Fruit fly (Drosophila melanogaster) whole organism, wandering third instar larva: Measurements from ENCODE around the gene nuf.

Source experiments
- Abd-B ChIP-seq: fragments of >200 bp; optimal IDR thresholded peaks from 2 replicates; lab custom pipeline; 2017; ENCODE audit warnings: missing biosample characterization, missing genetic modification characterization
- CG32264 ChIP-seq: fragments of 200-800 bp; sonication (Bioruptor generic); optimal IDR thresholded peaks from 2 replicates; lab custom pipeline; 2016; ENCODE audit warnings: missing biosample characterization, missing genetic modification characterization
- CG9705 ChIP-seq: fragments of 200-800 bp; sonication (Bioruptor generic); optimal IDR thresholded peaks from 2 replicates; lab custom pipeline; 2018; ENCODE audit warnings: missing biosample characterization, mild to moderate bottlenecking, missing genetic modification characterization
- CrebA ChIP-seq: fragments of 200-800 bp; sonication (Bioruptor generic); optimal IDR thresholded peaks from 2 replicates; lab custom pipeline; 2016; ENCODE audit warnings: missing biosample characterization, mild to moderate bottlenecking, missing genetic modification characterization, borderline replicate concordance
- Dfd ChIP-seq: fragments of >200 bp; optimal IDR thresholded peaks from 2 replicates; lab custom pipeline; 2017; ENCODE audit warnings: missing biosample characterization, missing genetic modification characterization
- Dif ChIP-seq: fragments of 200-275, 200-300 bp; sonication (Bioruptor generic); optimal IDR thresholded peaks from 2 replicates; lab custom pipeline; 2018; ENCODE audit warnings: missing biosample characterization, missing genetic modification characterization; ENCODE audit not compliant: partially characterized antibody
- HLH106 ChIP-seq: fragments of 200-800 bp; optimal IDR thresholded peaks from 3 replicates; lab custom pipeline; 2019; ENCODE audit warnings: missing biosample characterization, mild to moderate bottlenecking, missing genetic modification characterization, moderate library complexity
- Hnf4 ChIP-seq: fragments of 200-800 bp; sonication (Bioruptor generic); optimal IDR thresholded peaks from 2 replicates; lab custom pipeline; 2016; ENCODE audit warnings: missing biosample characterization, mild to moderate bottlenecking, missing genetic modification characterization
- Hr78 ChIP-seq: fragments of >200 bp; optimal IDR thresholded peaks from 2 replicates; lab custom pipeline; 2017; ENCODE audit warnings: missing biosample characterization, missing genetic modification characterization
- Hr83 ChIP-seq: fragments of 200-300 bp; sonication (Bioruptor generic); optimal IDR thresholded peaks from 2 replicates; lab custom pipeline; 2016; ENCODE audit warnings: missing biosample characterization, mild to moderate bottlenecking, missing genetic modification characterization, moderate library complexity; ENCODE audit not compliant: poor library complexity, severe bottlenecking
- Jra ChIP-seq: sonication (Bioruptor generic); optimal IDR thresholded peaks from 2 replicates; lab custom pipeline; 2016; ENCODE audit warnings: missing biosample characterization, missing genetic modification characterization
- Mio ChIP-seq: sonication (Bioruptor generic); optimal IDR thresholded peaks from 2 replicates; lab custom pipeline; 2016; ENCODE audit warnings: missing biosample characterization, missing genetic modification characterization
- Myc ChIP-seq: fragments of >200 bp; optimal IDR thresholded peaks from 2 replicates; lab custom pipeline; 2017
- N ChIP-seq: fragments of >200 bp; optimal IDR thresholded peaks from 2 replicates; lab custom pipeline; 2018; ENCODE audit warnings: missing biosample characterization, missing external identifiers, missing genetic modification characterization
- Sp1 ChIP-seq: fragments of 200-800 bp; sonication (Bioruptor generic); optimal IDR thresholded peaks from 3 replicates; lab custom pipeline; 2019; ENCODE audit warnings: missing biosample characterization, mild to moderate bottlenecking, missing genetic modification characterization, moderate library complexity
- Vsx2 ChIP-seq: fragments of 200-300, 225-300 bp; sonication (Bioruptor generic); optimal IDR thresholded peaks from 2 replicates; lab custom pipeline; 2018; ENCODE audit warnings: missing biosample characterization, missing genetic modification characterization; ENCODE audit not compliant: partially characterized antibody
- br ChIP-seq: fragments of 200-800 bp; sonication (Bioruptor generic); optimal IDR thresholded peaks from 2 replicates; lab custom pipeline; 2016; ENCODE audit warnings: missing biosample characterization, missing genetic modification characterization
- brk ChIP-seq: fragments of 200-800 bp; sonication (Bioruptor generic); optimal IDR thresholded peaks from 2 replicates; lab custom pipeline; 2016; ENCODE audit warnings: missing biosample characterization, mild to moderate bottlenecking, missing genetic modification characterization
- dl ChIP-seq, 2 experiments: fragments of 175-275, 200-275 bp in 1 of 2; fragments of 200-275 bp in 1 of 2; sonication (Bioruptor generic); optimal IDR thresholded peaks; lab custom pipeline; 2018; ENCODE audit warnings: mild to moderate bottlenecking in 2 of 2, missing biosample characterization in 2 of 2, missing genetic modification characterization in 2 of 2, moderate library complexity in 2 of 2; ENCODE audit not compliant: partially characterized antibody in 2 of 2, insufficient read depth in 1 of 2
- dmrt93B ChIP-seq: fragments of 200-800 bp; sonication (Bioruptor generic); optimal IDR thresholded peaks from 2 replicates; lab custom pipeline; 2018; ENCODE audit warnings: missing biosample characterization, mild to moderate bottlenecking, missing genetic modification characterization
- dsf ChIP-seq: sonication (Bioruptor generic); optimal IDR thresholded peaks from 2 replicates; lab custom pipeline; 2016; ENCODE audit warnings: missing biosample characterization, missing genetic modification characterization, borderline replicate concordance
- ey ChIP-seq: fragments of 200-800 bp; sonication (Bioruptor generic); optimal IDR thresholded peaks from 2 replicates; lab custom pipeline; 2016; ENCODE audit warnings: missing biosample characterization, missing genetic modification characterization
- foxo ChIP-seq, 2 experiments: fragments of 200-800 bp; sonication (Bioruptor generic); optimal IDR thresholded peaks; 2 replicates in 1 of 2; 3 replicates in 1 of 2; lab custom pipeline; 2016 to 2017; ENCODE audit warnings: missing biosample characterization in 2 of 2, missing genetic modification characterization in 2 of 2
- fru ChIP-seq: fragments of 200-800 bp; sonication (Bioruptor generic); optimal IDR thresholded peaks from 3 replicates; lab custom pipeline; 2016; ENCODE audit warnings: missing biosample characterization, mild to moderate bottlenecking, missing genetic modification characterization
- h ChIP-seq: fragments of 200-800 bp; sonication (Bioruptor generic); optimal IDR thresholded peaks from 3 replicates; lab custom pipeline; 2016; ENCODE audit warnings: missing biosample characterization, mild to moderate bottlenecking, missing genetic modification characterization
- jim ChIP-seq: fragments of 175-275, 200-325 bp; sonication (Bioruptor generic); optimal IDR thresholded peaks from 2 replicates; lab custom pipeline; 2016; ENCODE audit warnings: missing biosample characterization, mild to moderate bottlenecking, missing genetic modification characterization
- lola ChIP-seq: fragments of >200 bp; optimal IDR thresholded peaks from 2 replicates; lab custom pipeline; 2017; ENCODE audit warnings: missing biosample characterization, missing genetic modification characterization
- pan ChIP-seq: fragments of >200 bp; optimal IDR thresholded peaks from 2 replicates; lab custom pipeline; 2017
- psq ChIP-seq: fragments of 200-800 bp; sonication (Bioruptor generic); optimal IDR thresholded peaks from 3 replicates; lab custom pipeline; 2017; ENCODE audit warnings: missing biosample characterization, mild to moderate bottlenecking, missing genetic modification characterization, moderate library complexity
- rgr ChIP-seq: fragments of 200-800 bp; sonication (Bioruptor generic); optimal IDR thresholded peaks from 3 replicates; lab custom pipeline; 2016; ENCODE audit warnings: missing biosample characterization, mild to moderate bottlenecking, missing genetic modification characterization
- sv ChIP-seq: fragments of 200-800 bp; sonication (Bioruptor generic); optimal IDR thresholded peaks from 3 replicates; lab custom pipeline; 2016; ENCODE audit warnings: missing biosample characterization, missing genetic modification characterization
- tai ChIP-seq: sonication (Bioruptor generic); optimal IDR thresholded peaks from 2 replicates; lab custom pipeline; 2016; ENCODE audit warnings: missing biosample characterization, missing genetic modification characterization
- usp ChIP-seq: fragments of >200 bp; optimal IDR thresholded peaks from 2 replicates; lab custom pipeline; 2017; ENCODE audit warnings: missing biosample characterization, missing genetic modification characterization
- woc ChIP-seq: sonication (Bioruptor generic); optimal IDR thresholded peaks from 2 replicates; lab custom pipeline; 2016; ENCODE audit warnings: missing biosample characterization, mild to moderate bottlenecking, missing genetic modification characterization

The nuf gene

DNA sequence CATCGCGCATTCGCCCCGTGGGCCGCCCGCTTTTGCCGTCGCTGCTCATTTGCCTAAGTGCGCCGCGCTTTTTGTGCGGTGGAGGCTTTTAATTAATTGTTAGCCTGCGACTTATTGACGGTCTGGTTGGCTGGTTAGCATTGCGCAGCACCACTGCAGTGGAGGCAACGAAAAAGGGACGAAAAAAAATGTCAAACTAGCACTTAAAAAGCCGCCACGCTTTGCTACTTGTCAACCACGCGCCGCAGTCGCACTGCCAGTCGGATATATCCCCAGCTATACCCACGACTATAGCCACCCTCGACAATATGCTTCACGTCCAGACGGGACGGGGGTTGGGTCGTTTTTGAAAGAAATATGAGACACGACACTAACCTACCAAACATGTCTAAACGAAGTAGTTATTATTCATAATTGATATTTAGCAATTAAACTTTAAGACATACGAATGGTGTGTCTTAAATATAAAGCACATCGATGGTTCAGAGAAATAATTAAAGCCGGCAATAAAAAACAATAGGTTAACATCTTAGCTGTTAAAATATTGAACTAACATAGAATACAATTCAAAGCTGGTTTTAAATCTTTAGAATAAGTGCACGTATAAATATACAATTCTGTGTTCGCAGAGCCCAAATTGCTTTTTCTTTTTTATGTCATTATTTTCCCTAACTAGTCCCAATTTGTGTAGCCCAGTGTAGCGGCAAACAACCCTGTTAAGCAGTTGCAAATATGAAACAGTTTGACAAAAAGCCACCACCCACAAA lies 18.3 kb upstream of the nuf start:
- TF ChIP-seq h (no peak), psq (GFP tag; lab: Kevin White, UChicago) (no peak), tai (GFP tag; lab: Kevin White, UChicago) (no peak), Jra (no peak), dmrt93B (GFP tag; lab: Kevin White, UChicago) (no peak), CrebA (GFP tag; lab: Kevin White, UChicago) (no peak), sv (no peak), ey (GFP tag; lab: Kevin White, UChicago) (no peak), foxo (GFP tag; optimal IDR thresholded peaks at IDR 0.05; lab: Kevin White, UChicago) (peak in 1 of 2 experiments; percentile 14), Sp1 (GFP tag; lab: Kevin White, UChicago) (peak; percentile 26), Hr83 (GFP tag; lab: Kevin White, UChicago) (no peak), br (GFP tag; lab: Kevin White, UChicago) (no peak), Abd-B (GFP tag; lab: Kevin White, UChicago) (no peak), N (no peak), jim (GFP tag; lab: Kevin White, UChicago) (no peak), HLH106 (tag; lab: Kevin White, UChicago) (peak; percentile 7), Dfd (GFP tag; lab: Kevin White, UChicago) (no peak), usp (GFP tag; lab: Kevin White, UChicago) (no peak), Hr78 (GFP tag; lab: Kevin White, UChicago) (no peak), fru (GFP tag; lab: Kevin White, UChicago) (no peak), rgr (GFP tag; lab: Kevin White, UChicago) (no peak)

dm6 chr3L:14173325-14173724 lies 17.3 kb upstream of the nuf start:
- TF ChIP-seq Myc (lab: Kevin White, UChicago): no peak
- TF ChIP-seq usp (GFP tag; lab: Kevin White, UChicago): no peak
- TF ChIP-seq sv: no peak
- no peak for TF ChIP-seq dmrt93B (GFP tag; lab: Kevin White, UChicago)
- no peak for TF ChIP-seq Vsx2 (GFP tag; lab: Kevin White, UChicago)
- TF ChIP-seq dsf: no peak
- no peak for TF ChIP-seq Hnf4
- TF ChIP-seq woc (GFP tag; lab: Kevin White, UChicago): no peak
- TF ChIP-seq Hr83 (GFP tag; lab: Kevin White, UChicago): no peak
- no peak for TF ChIP-seq dl (GFP tag; optimal IDR thresholded peaks at IDR 0.05; lab: Kevin White, UChicago; ENCODE audit: insufficient read depth in 1 of 2, partially characterized antibody in 2 of 2)
- no peak for TF ChIP-seq h
- TF ChIP-seq foxo (GFP tag; optimal IDR thresholded peaks at IDR 0.05; lab: Kevin White, UChicago): no peak
- no peak for TF ChIP-seq CG9705 (GFP tag; lab: Kevin White, UChicago)
- TF ChIP-seq br (GFP tag; lab: Kevin White, UChicago): no peak
- no peak for TF ChIP-seq Dif
- TF ChIP-seq Mio: no peak
- no peak for TF ChIP-seq lola

- no peak for TF ChIP-seq br (GFP tag; lab: Kevin White, UChicago)
- no peak for TF ChIP-seq h
- no peak for TF ChIP-seq N
- no peak for TF ChIP-seq tai (GFP tag; lab: Kevin White, UChicago)
- TF ChIP-seq brk (GFP tag; lab: Kevin White, UChicago): no peak
- TF ChIP-seq rgr (GFP tag; lab: Kevin White, UChicago): no peak
- no peak for TF ChIP-seq pan (lab: Kevin White, UChicago)
- TF ChIP-seq Myc (lab: Kevin White, UChicago): no peak
- no peak for TF ChIP-seq CG9705 (GFP tag; lab: Kevin White, UChicago)
- TF ChIP-seq CG32264 (GFP tag; lab: Kevin White, UChicago): no peak
- no peak for TF ChIP-seq Dif
- TF ChIP-seq Sp1 (GFP tag; lab: Kevin White, UChicago): no peak
- TF ChIP-seq Hr83 (GFP tag; lab: Kevin White, UChicago): no peak
- TF ChIP-seq Hnf4: no peak
Measured at dm6 chr3L:14174197-14174596, 16.5 kb upstream of the nuf start.
